Worm (Caenorhabditis elegans): ENCODE measurements around the gene bpnt-1.

The bpnt-1 gene

DNA sequence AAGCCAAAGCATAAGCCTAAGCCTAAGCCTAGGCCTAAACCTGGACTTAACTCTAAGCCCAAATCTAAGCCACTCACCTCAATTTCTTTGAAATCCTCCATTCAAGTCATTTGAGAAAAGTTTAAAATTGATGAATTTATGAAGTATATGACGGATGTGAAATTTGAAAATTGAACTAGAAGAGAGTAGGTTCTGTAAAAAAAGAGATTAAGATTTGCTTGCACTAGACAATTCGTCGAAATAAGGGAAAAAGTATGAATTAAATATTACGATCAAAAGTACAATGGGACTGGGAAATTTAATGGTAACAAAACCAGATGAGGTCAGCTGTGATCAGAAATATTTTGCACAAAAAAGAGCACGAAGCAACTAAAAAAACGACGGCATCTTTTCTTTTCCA lies 33.0 kb downstream of the bpnt-1 start, which contains the start of gene twk-2:
twk-2 (minus strand) TSS at position 101 of the 400 bp plus-strand sequence.
- TF ChIP-seq unc-39 (tag; optimal IDR thresholded peaks at IDR 0.05), result no peak
- no peak for TF ChIP-seq tbx-2 (tag; optimal IDR thresholded peaks at IDR 0.05)
- TF ChIP-seq elt-3 (tag; optimal IDR thresholded peaks at IDR 0.05), result no peak
- TF ChIP-seq mml-1 (tag; optimal IDR thresholded peaks at IDR 0.05), result no peak
- no peak for TF ChIP-seq egl-5 (tag; optimal IDR thresholded peaks at IDR 0.05)
- no peak for TF ChIP-seq elt-1 (tag; optimal IDR thresholded peaks at IDR 0.05)
- no peak for TF ChIP-seq sea-2 (GFP tag; optimal IDR thresholded peaks at IDR 0.05)
- no peak for TF ChIP-seq fkh-10 (GFP tag; optimal IDR thresholded peaks at IDR 0.05)
- TF ChIP-seq nhr-25 (tag; optimal IDR thresholded peaks at IDR 0.05), result no peak

DNA sequence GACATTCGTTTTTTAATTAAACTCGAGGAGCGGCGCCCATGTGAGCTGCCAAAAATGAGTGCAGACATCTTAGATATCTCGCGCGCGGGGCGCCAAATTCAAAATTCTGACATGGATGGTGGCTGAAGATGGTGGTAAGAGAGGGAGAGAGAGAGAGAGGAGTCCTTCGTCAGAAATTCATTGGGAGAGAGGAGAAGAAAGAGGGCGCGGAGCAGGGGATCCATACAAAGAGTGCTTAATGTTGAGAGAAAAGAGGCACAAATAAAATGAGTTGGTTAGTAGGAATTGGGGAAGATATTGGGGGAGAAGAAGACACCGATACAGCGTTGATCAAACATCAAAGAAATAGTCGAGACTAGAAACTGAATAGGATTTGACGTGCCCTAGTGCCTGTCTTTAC lies 33.4 kb downstream of the bpnt-1 start:
- peak; percentile 53 for TF ChIP-seq lin-15B (tag; optimal IDR thresholded peaks at IDR 0.05)
- no peak for TF ChIP-seq ceh-9 (tag; optimal IDR thresholded peaks at IDR 0.05)
- TF ChIP-seq nfya-1 (tag; optimal IDR thresholded peaks at IDR 0.05; ENCODE audit: insufficient read depth), result peak; percentile 34
- TF ChIP-seq lin-39 (tag; optimal IDR thresholded peaks at IDR 0.05), result peak; percentile 45
- TF ChIP-seq hmg-11 (tag; optimal IDR thresholded peaks at IDR 0.05), result peak; percentile 7

DNA sequence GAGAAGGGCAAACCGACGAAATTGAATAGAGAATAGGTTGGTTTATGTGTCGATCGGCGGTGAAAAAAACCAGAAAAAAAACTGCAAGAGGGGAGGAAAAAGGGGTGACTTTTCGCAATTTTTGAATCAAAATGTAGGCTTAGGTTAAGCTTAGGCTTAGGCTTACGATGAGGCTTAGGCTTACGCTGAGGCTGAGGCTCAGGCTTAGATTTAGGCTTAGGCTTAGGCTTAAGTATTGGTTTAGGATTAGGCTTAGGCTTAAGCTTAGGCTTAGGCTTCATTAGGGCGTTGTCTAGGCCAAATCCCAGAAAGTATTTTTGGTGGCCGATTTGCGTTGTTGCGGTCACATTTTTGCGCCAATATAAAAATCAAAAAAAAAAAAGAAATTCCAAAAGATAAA lies 34.8 kb downstream of the bpnt-1 start:
- no peak for TF ChIP-seq egl-5 (tag; optimal IDR thresholded peaks at IDR 0.05)
- no peak for TF ChIP-seq daf-12 (tag; optimal IDR thresholded peaks at IDR 0.05)
- no peak for TF ChIP-seq nhr-76 (tag; optimal IDR thresholded peaks at IDR 0.05)
- no peak for TF ChIP-seq elt-1 (tag; optimal IDR thresholded peaks at IDR 0.05)
- no peak for TF ChIP-seq lin-39 (tag; optimal IDR thresholded peaks at IDR 0.05)
- no peak for TF ChIP-seq unc-39 (tag; optimal IDR thresholded peaks at IDR 0.05)
- TF ChIP-seq unc-62 (GFP tag; optimal IDR thresholded peaks at IDR 0.05), result no peak
- TF ChIP-seq eor-1 (tag; optimal IDR thresholded peaks at IDR 0.05), result no peak
- no peak for TF ChIP-seq elt-3 (tag; optimal IDR thresholded peaks at IDR 0.05)
- no peak for TF ChIP-seq lsy-12 (tag; optimal IDR thresholded peaks at IDR 0.05)

DNA sequence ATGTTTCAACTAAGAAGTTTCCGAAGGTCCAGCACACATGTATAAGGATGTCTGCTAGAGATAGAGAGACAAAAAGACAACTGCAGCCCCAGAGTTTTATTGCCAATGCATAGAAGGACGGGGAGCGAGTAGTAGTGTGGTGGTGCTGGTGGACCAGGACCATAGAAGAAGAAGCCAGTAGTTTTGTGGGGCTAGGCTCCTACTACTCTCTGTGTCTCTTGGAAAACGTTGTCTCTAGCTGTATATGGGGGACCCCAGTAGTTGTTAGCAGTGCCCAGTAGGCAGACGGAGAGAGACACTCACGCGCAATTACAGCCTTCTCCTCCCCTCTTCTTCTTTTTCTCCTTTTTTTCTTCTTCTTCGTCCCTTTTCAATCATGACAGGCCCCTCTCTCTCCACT lies 36.0 kb downstream of the bpnt-1 start:
- no peak for TF ChIP-seq pqm-1 (tag; optimal IDR thresholded peaks at IDR 0.05)
- TF ChIP-seq nfya-1 (tag; optimal IDR thresholded peaks at IDR 0.05; ENCODE audit: insufficient read depth), result peak; percentile 65
- TF ChIP-seq ceh-16 (tag; optimal IDR thresholded peaks at IDR 0.05), result no peak
- TF ChIP-seq hmg-11 (tag; optimal IDR thresholded peaks at IDR 0.05), result peak; percentile 87
- TF ChIP-seq nhr-237 (tag; optimal IDR thresholded peaks at IDR 0.05), result no peak
- peak; percentile 70 for TF ChIP-seq lin-39 (tag; optimal IDR thresholded peaks at IDR 0.05)

DNA sequence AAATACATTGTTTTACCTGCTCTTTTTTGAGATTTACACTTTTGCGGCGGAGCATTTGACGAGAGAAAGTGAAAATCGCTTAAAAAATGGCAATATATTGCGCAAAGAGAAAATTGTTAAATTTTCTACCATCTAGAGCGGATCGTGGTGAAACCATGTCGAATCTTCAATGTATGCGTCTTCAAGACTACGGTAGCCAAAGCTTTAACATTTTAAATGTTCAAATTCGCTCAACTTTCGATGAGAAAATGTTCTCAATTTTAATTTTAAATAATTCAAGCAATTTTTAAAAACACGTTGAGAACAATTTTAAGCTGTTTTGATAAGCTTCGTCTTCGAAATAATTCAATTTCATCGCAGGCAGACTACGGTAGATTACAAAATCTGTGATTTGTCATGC lies 40.2 kb downstream of the bpnt-1 start:
- TF ChIP-seq nhr-43 (tag; optimal IDR thresholded peaks at IDR 0.05; ENCODE audit: poor library complexity, severe bottlenecking), result no peak
- no peak for TF ChIP-seq nhr-23 (tag; optimal IDR thresholded peaks at IDR 0.05)
- TF ChIP-seq nhr-76 (tag; optimal IDR thresholded peaks at IDR 0.05), result no peak

DNA sequence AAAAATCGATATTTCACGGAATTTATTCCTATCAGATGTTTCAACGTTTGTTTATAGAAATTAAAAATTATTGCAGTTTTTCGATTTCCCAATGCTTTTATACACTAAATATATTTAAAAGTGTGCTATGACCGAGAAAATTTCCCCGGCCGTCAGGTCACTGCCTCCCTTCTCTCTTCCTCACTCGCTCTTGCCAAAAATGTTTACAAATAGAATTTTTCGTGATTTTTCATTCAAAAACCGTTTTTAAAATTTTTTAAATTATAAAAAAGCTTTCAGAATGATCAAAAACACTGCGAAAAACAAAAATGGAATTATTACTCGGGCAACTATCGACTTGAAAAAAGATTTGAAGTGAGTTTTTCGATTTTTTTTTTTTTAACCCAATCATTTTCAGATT lies 40.8 kb downstream of the bpnt-1 start, which contains the start of the genes T12C9.7 and vps-18:
T12C9.7 (minus strand) TSS at position 101 of the 400 bp plus-strand sequence.
vps-18 (plus strand) TSS at position 280 of the 400 bp plus-strand sequence.
- TF ChIP-seq nhr-12 (tag; optimal IDR thresholded peaks at IDR 0.05), result no peak
- TF ChIP-seq nfya-1 (tag; optimal IDR thresholded peaks at IDR 0.05; ENCODE audit: insufficient read depth), result no peak
- no peak for TF ChIP-seq unc-39 (tag; optimal IDR thresholded peaks at IDR 0.05)
- no peak for TF ChIP-seq mdl-1 (tag; optimal IDR thresholded peaks at IDR 0.05)
- no peak for TF ChIP-seq elt-1 (tag; optimal IDR thresholded peaks at IDR 0.05)
- TF ChIP-seq fos-1 (tag; optimal IDR thresholded peaks at IDR 0.05), result no peak
- no peak for TF ChIP-seq ceh-28 (tag; optimal IDR thresholded peaks at IDR 0.05)
- TF ChIP-seq daf-12 (tag; optimal IDR thresholded peaks at IDR 0.05), result no peak

DNA sequence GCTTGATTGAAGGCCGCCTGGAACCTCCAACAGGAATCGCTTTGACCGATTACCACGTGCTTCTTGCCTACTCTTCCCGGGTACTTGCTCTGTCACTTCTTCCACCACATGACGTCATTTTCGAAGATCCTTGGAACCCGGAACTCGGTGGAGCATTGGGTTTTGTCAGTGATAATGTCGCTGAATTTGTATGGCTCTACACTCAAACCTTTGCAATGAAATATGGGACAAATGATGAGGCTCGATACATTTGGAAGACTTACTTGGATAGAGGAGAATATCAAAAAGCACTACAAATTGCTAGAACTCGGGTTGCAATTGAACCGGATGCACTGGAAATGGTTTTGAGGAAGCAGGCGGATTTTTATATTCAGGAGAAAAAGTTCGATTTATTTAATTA lies 42.8 kb downstream of the bpnt-1 start:
- TF ChIP-seq jun-1 (tag; optimal IDR thresholded peaks at IDR 0.05), result no peak
- no peak for TF ChIP-seq nhr-67 (tag; optimal IDR thresholded peaks at IDR 0.05)
- TF ChIP-seq nhr-43 (tag; optimal IDR thresholded peaks at IDR 0.05; ENCODE audit: poor library complexity, severe bottlenecking), result no peak
- no peak for TF ChIP-seq pqm-1 (tag; optimal IDR thresholded peaks at IDR 0.05)
- no peak for TF ChIP-seq R02D3.7 (tag; optimal IDR thresholded peaks at IDR 0.05)
- no peak for TF ChIP-seq elt-2 (tag; optimal IDR thresholded peaks at IDR 0.05)
- TF ChIP-seq ZK546.5 (tag; optimal IDR thresholded peaks at IDR 0.05), result no peak
- TF ChIP-seq unc-62 (GFP tag; optimal IDR thresholded peaks at IDR 0.05), result no peak
- no peak for TF ChIP-seq elt-3 (tag; optimal IDR thresholded peaks at IDR 0.05)
- TF ChIP-seq fkh-2 (tag; optimal IDR thresholded peaks at IDR 0.05), result no peak
- TF ChIP-seq ztf-11 (tag; optimal IDR thresholded peaks at IDR 0.05), result no peak
- no peak for TF ChIP-seq sea-2 (GFP tag; optimal IDR thresholded peaks at IDR 0.05)
- TF ChIP-seq mdl-1 (tag; optimal IDR thresholded peaks at IDR 0.05), result no peak
- no peak for TF ChIP-seq lsy-12 (tag; optimal IDR thresholded peaks at IDR 0.05)
- TF ChIP-seq aly-2 (tag; optimal IDR thresholded peaks at IDR 0.05), result no peak
- no peak for TF ChIP-seq egl-27 (tag; optimal IDR thresholded peaks at IDR 0.05)
- TF ChIP-seq nhr-77 (tag; optimal IDR thresholded peaks at IDR 0.05), result no peak
- no peak for TF ChIP-seq tbx-2 (tag; optimal IDR thresholded peaks at IDR 0.05)

Measured in whole organism, L3 larva.